Fruit fly (Drosophila melanogaster) whole organism, embryonic: ENCODE results near the gene tmod.

Source experiments
- Bgb ChIP-seq: fragments of 200-800 bp; sonication (Bioruptor generic); IDR thresholded peaks from 2 replicates; pipeline ENCODE4 v1.3.6; 2022; ENCODE audit warnings: missing biosample characterization, missing genetic modification characterization; ENCODE audit not compliant: partially characterized antibody
- Bteb2 ChIP-seq: fragments of 200-800 bp; sonication (Bioruptor generic); optimal IDR thresholded peaks from 2 replicates; lab custom pipeline; 2016; ENCODE audit warnings: missing biosample characterization, missing genetic modification characterization
- CG10321 ChIP-seq: fragments of 200-800 bp; sonication (Bioruptor generic); IDR thresholded peaks from 2 replicates; pipeline ENCODE4 v1.3.6; 2022; ENCODE audit warnings: missing biosample characterization, missing genetic modification characterization
- CG11085 ChIP-seq: fragments of 200-800 bp; sonication (Bioruptor generic); IDR thresholded peaks from 2 replicates; pipeline ENCODE4 v1.3.6; 2022; ENCODE audit warnings: missing biosample characterization, missing genetic modification characterization
- CG12299 ChIP-seq: fragments of 200-800 bp; sonication (Bioruptor generic); optimal IDR thresholded peaks from 2 replicates; lab custom pipeline; 2018; ENCODE audit warnings: missing biosample characterization, mild to moderate bottlenecking, missing genetic modification characterization
- CG1233 ChIP-seq: fragments of 200-800 bp; sonication (Bioruptor generic); optimal IDR thresholded peaks from 4 replicates; lab custom pipeline; 2018; ENCODE audit warnings: missing biosample characterization, mild to moderate bottlenecking, missing genetic modification characterization
- CG12391 ChIP-seq: fragments of 200-800 bp; sonication (Bioruptor generic); optimal IDR thresholded peaks from 3 replicates; lab custom pipeline; 2018; ENCODE audit warnings: missing biosample characterization, mild to moderate bottlenecking, missing genetic modification characterization, moderate library complexity
- CG14860 ChIP-seq: fragments of 200-800 bp; sonication (Bioruptor generic); IDR thresholded peaks from 3 replicates; pipeline ENCODE4 v1.3.6; 2022; ENCODE audit warnings: missing biosample characterization, missing genetic modification characterization; ENCODE audit not compliant: partially characterized antibody
- CG1603 ChIP-seq: fragments of 200-800 bp; sonication (Bioruptor generic); optimal IDR thresholded peaks from 2 replicates; lab custom pipeline; 2019; ENCODE audit warnings: missing biosample characterization, mild to moderate bottlenecking, missing genetic modification characterization, moderate library complexity
- CG17328 ChIP-seq: fragments of 200-800 bp; sonication (Bioruptor generic); IDR thresholded peaks from 2 replicates; pipeline ENCODE4 v1.3.6; 2022; ENCODE audit warnings: missing biosample characterization, missing genetic modification characterization
- CG17912 ChIP-seq: fragments of 200-800 bp; sonication (Bioruptor generic); optimal IDR thresholded peaks from 2 replicates; lab custom pipeline; 2018; ENCODE audit warnings: missing biosample characterization, mild to moderate bottlenecking, missing genetic modification characterization
- CG1792 ChIP-seq: fragments of 200-800 bp; sonication (Bioruptor generic); optimal IDR thresholded peaks from 2 replicates; lab custom pipeline; 2016; ENCODE audit warnings: missing biosample characterization, missing genetic modification characterization
- CG2120 ChIP-seq: fragments of 200-800 bp; sonication (Bioruptor generic); optimal IDR thresholded peaks from 3 replicates; lab custom pipeline; 2016; ENCODE audit warnings: missing biosample characterization, missing genetic modification characterization
- CG2678 ChIP-seq: fragments of 200-800 bp; sonication (Bioruptor generic); optimal IDR thresholded peaks from 3 replicates; lab custom pipeline; 2019; ENCODE audit warnings: missing biosample characterization, mild to moderate bottlenecking, missing genetic modification characterization, moderate library complexity
- CG3065 ChIP-seq: fragments of 200-800 bp; sonication (Bioruptor generic); optimal IDR thresholded peaks from 2 replicates; lab custom pipeline; 2016; ENCODE audit warnings: missing biosample characterization, missing genetic modification characterization
- CG31441 ChIP-seq: fragments of 200-800 bp; sonication (Bioruptor generic); IDR thresholded peaks from 2 replicates; pipeline ENCODE4 v1.3.6; 2022; ENCODE audit warnings: missing biosample characterization, missing genetic modification characterization
- CG33557 ChIP-seq: fragments of 200-800 bp; sonication (Bioruptor generic); optimal IDR thresholded peaks from 2 replicates; lab custom pipeline; 2019; ENCODE audit warnings: missing biosample characterization, mild to moderate bottlenecking, missing genetic modification characterization, moderate library complexity
- CG34376 ChIP-seq: fragments of 200-800 bp; sonication (Bioruptor generic); optimal IDR thresholded peaks from 2 replicates; lab custom pipeline; 2018; ENCODE audit warnings: missing biosample characterization, mild to moderate bottlenecking, missing genetic modification characterization
- CG3726 ChIP-seq: fragments of 200-800 bp; sonication (Bioruptor generic); IDR thresholded peaks from 3 replicates; pipeline ENCODE4, ENCODE4 v1.3.6; 2022; ENCODE audit warnings: missing biosample characterization, missing genetic modification characterization
- CG3847 ChIP-seq: fragments of 200-800 bp; sonication (Bioruptor generic); IDR thresholded peaks from 2 replicates; pipeline ENCODE4 v1.3.6; 2022; ENCODE audit warnings: missing biosample characterization, missing genetic modification characterization
- CG42726 ChIP-seq: fragments of 200-800 bp; sonication (Bioruptor generic); IDR thresholded peaks from 2 replicates; pipeline ENCODE4 v1.3.6; 2022; ENCODE audit warnings: missing biosample characterization, missing genetic modification characterization; ENCODE audit not compliant: partially characterized antibody
- CG4820 ChIP-seq: fragments of 200-800 bp; sonication (Bioruptor generic); optimal IDR thresholded peaks from 3 replicates; lab custom pipeline; 2016; ENCODE audit warnings: missing biosample characterization, missing genetic modification characterization
- CG5245 ChIP-seq: fragments of 200-800 bp; sonication (Bioruptor generic); optimal IDR thresholded peaks from 3 replicates; lab custom pipeline; 2016; ENCODE audit warnings: missing biosample characterization, missing genetic modification characterization
- CG7786 ChIP-seq: fragments of 200-800 bp; sonication (Bioruptor generic); optimal IDR thresholded peaks from 2 replicates; lab custom pipeline; 2016; ENCODE audit warnings: missing biosample characterization, missing genetic modification characterization
- CG8478 ChIP-seq: fragments of >200 bp; optimal IDR thresholded peaks from 2 replicates; lab custom pipeline; 2018
- CG8765 ChIP-seq: fragments of 200-800 bp; sonication (Bioruptor generic); IDR thresholded peaks from 2 replicates; pipeline ENCODE4 v1.3.6; 2022; ENCODE audit warnings: missing biosample characterization, missing genetic modification characterization
- CG9817 ChIP-seq: fragments of 200-800 bp; sonication (Bioruptor generic); optimal IDR thresholded peaks from 2 replicates; lab custom pipeline; 2018; ENCODE audit warnings: missing biosample characterization, mild to moderate bottlenecking, missing genetic modification characterization, moderate library complexity
- CoRest ChIP-seq: fragments of 200-800 bp; sonication (Bioruptor generic); optimal IDR thresholded peaks from 3 replicates; lab custom pipeline; 2018; ENCODE audit warnings: missing biosample characterization, mild to moderate bottlenecking, missing genetic modification characterization, moderate library complexity
- Dll ChIP-seq: fragments of 200-800 bp; sonication (Bioruptor generic); IDR thresholded peaks from 4 replicates; pipeline ENCODE4 v1.3.6; 2022; ENCODE audit warnings: missing biosample characterization, missing genetic modification characterization; ENCODE audit not compliant: partially characterized antibody
- HLHmδ ChIP-seq: fragments of 200-800 bp; sonication (Bioruptor generic); optimal IDR thresholded peaks from 2 replicates; lab custom pipeline; 2018; ENCODE audit warnings: missing biosample characterization, mild to moderate bottlenecking, missing genetic modification characterization, moderate library complexity
- Lpt ChIP-seq: fragments of >200 bp; optimal IDR thresholded peaks from 2 replicates; lab custom pipeline; 2018; ENCODE audit warnings: missing biosample characterization, missing genetic modification characterization
- Med ChIP-seq: fragments of 200-800 bp; sonication (Bioruptor generic); peaks from one replicate; lab custom pipeline; 2016; ENCODE audit warnings: missing biosample characterization, missing genetic modification characterization, mild to moderate bottlenecking, inconsistent platforms, moderate library complexity
- Tbp ChIP-seq: fragments of >200 bp; optimal IDR thresholded peaks from 2 replicates; lab custom pipeline; 2018; ENCODE audit warnings: missing biosample characterization, missing genetic modification characterization
- Vsx1 ChIP-seq: fragments of 200-800 bp; sonication (Bioruptor generic); optimal IDR thresholded peaks from 2 replicates; lab custom pipeline; 2017; ENCODE audit warnings: missing biosample characterization, mild to moderate bottlenecking, missing genetic modification characterization, missing genetic modification reagents
- Xbp1 ChIP-seq: fragments of 200-800 bp; sonication (Bioruptor generic); optimal IDR thresholded peaks from 3 replicates; lab custom pipeline; 2016; ENCODE audit warnings: missing biosample characterization, mild to moderate bottlenecking, missing genetic modification characterization
- cwo ChIP-seq: fragments of 200-800 bp; sonication (Bioruptor generic); optimal IDR thresholded peaks from 3 replicates; lab custom pipeline; 2017; ENCODE audit warnings: missing biosample characterization, missing genetic modification characterization, mild to moderate bottlenecking, moderate library complexity, missing genetic modification reagents
- esg ChIP-seq: fragments of 200-800 bp; sonication (Bioruptor generic); conservative IDR thresholded peaks from 2 replicates; pipeline ENCODE4 v1.3.6; 2022; ENCODE audit warnings: missing biosample characterization, missing genetic modification characterization
- eve ChIP-seq, 2 experiments: fragments of >200 bp; optimal IDR thresholded peaks; 2 replicates each; lab custom pipeline; 2017; ENCODE audit warnings: missing biosample characterization in 2 of 2, missing genetic modification characterization in 2 of 2
- eyg ChIP-seq: fragments of 200-800 bp; sonication (Bioruptor generic); optimal IDR thresholded peaks from 3 replicates; lab custom pipeline; 2016; ENCODE audit warnings: missing biosample characterization, missing genetic modification characterization
- fd102C ChIP-seq: fragments of 200-800 bp; sonication (Bioruptor generic); optimal IDR thresholded peaks from 2 replicates; lab custom pipeline; 2018; ENCODE audit warnings: missing biosample characterization, mild to moderate bottlenecking, missing genetic modification characterization, moderate library complexity
- fd96Cb ChIP-seq: fragments of 200-800 bp; sonication (Bioruptor generic); optimal IDR thresholded peaks from 2 replicates; lab custom pipeline; 2018; ENCODE audit warnings: missing biosample characterization, mild to moderate bottlenecking, missing genetic modification characterization, moderate library complexity
- lbe ChIP-seq: fragments of 200-800 bp; sonication (Bioruptor generic); optimal IDR thresholded peaks from 2 replicates; lab custom pipeline; 2016; ENCODE audit warnings: missing biosample characterization, mild to moderate bottlenecking, missing genetic modification characterization
- peb ChIP-seq: fragments of 200-800 bp; sonication (Bioruptor generic); IDR thresholded peaks from 2 replicates; pipeline ENCODE4 v1.3.6; 2022; ENCODE audit warnings: missing biosample characterization, missing genetic modification characterization
- pho ChIP-seq: fragments of 200-800 bp; sonication (Bioruptor generic); optimal IDR thresholded peaks from 2 replicates; lab custom pipeline; 2016; ENCODE audit warnings: missing biosample characterization, missing genetic modification characterization
- pum ChIP-seq: fragments of 200-800 bp; sonication (Bioruptor generic); optimal IDR thresholded peaks from 2 replicates; lab custom pipeline; 2016; ENCODE audit warnings: missing biosample characterization, missing genetic modification characterization
- sens-2 ChIP-seq: fragments of 200-800 bp; sonication (Bioruptor generic); IDR thresholded peaks from 2 replicates; pipeline ENCODE4 v1.3.6; 2022; ENCODE audit warnings: missing biosample characterization, missing genetic modification characterization
- slou ChIP-seq: fragments of 200-800 bp; sonication (Bioruptor generic); optimal IDR thresholded peaks from 3 replicates; lab custom pipeline; 2016; ENCODE audit warnings: missing biosample characterization, missing genetic modification characterization
- sqz ChIP-seq: fragments of 200-800 bp; sonication (Bioruptor generic); optimal IDR thresholded peaks from 3 replicates; lab custom pipeline; 2018; ENCODE audit warnings: missing biosample characterization, mild to moderate bottlenecking, missing genetic modification characterization
- trh ChIP-seq: fragments of 200-800 bp; sonication (Bioruptor generic); optimal IDR thresholded peaks from 2 replicates; lab custom pipeline; 2016; ENCODE audit warnings: missing biosample characterization, missing genetic modification characterization
- z ChIP-seq: fragments of 200-800 bp; sonication (Bioruptor generic); IDR thresholded peaks from 3 replicates; pipeline ENCODE4 v1.3.6; 2022; ENCODE audit warnings: missing biosample characterization, missing genetic modification characterization

tmod gene

dm6 chr3R:30601440-30602256, 69.2 kb downstream of the tmod start, which contains the start of the genes CG2246 and CG31021 (continued):
- peak; percentile 80 for TF ChIP-seq CG3847 (GFP tag; lab: Robert Waterston, UW)
- TF ChIP-seq CG2120 (GFP tag; lab: Kevin White, UChicago): peak; percentile 82
- TF ChIP-seq CG17328 (GFP tag; lab: Robert Waterston, UW): peak; percentile 51
- TF ChIP-seq CG14860 (GFP tag; lab: Robert Waterston, UW): peak; percentile 71
- TF ChIP-seq Lpt: no peak
- no peak for TF ChIP-seq fd102C (GFP tag; lab: Kevin White, UChicago)
- TF ChIP-seq CG3065 (GFP tag; lab: Kevin White, UChicago): no peak
- peak; percentile 47 for TF ChIP-seq CG2678
- TF ChIP-seq CG12299 (tag; lab: Kevin White, UChicago): peak; percentile 15
- no peak for TF ChIP-seq CG1233 (GFP tag; lab: Kevin White, UChicago)
- no peak for TF ChIP-seq CG3726
- no peak for TF ChIP-seq z (GFP tag; lab: Robert Waterston, UW)
- peak; percentile 18 for TF ChIP-seq CG34376 (GFP tag; lab: Kevin White, UChicago)
- no peak for TF ChIP-seq slou (GFP tag; lab: Kevin White, UChicago)
- TF ChIP-seq CG8765 (GFP tag; lab: Robert Waterston, UW): no peak
- TF ChIP-seq CG17912 (GFP tag; lab: Kevin White, UChicago): no peak
- no peak for TF ChIP-seq CG8478 (lab: Kevin White, UChicago)
- peak; percentile 72 for TF ChIP-seq pum (GFP tag; lab: Kevin White, UChicago)
- TF ChIP-seq CG5245 (GFP tag; lab: Kevin White, UChicago): peak; percentile 32
- TF ChIP-seq sens-2 (GFP tag; lab: Robert Waterston, UW): no peak
- peak; percentile 48; the same call in 1 of the 2 replicates for TF ChIP-seq CG31441 (GFP tag; lab: Robert Waterston, UW)
- peak; percentile 56 for TF ChIP-seq CG7786 (GFP tag; lab: Kevin White, UChicago)
- no peak for TF ChIP-seq CG10321 (GFP tag; lab: Robert Waterston, UW)
- no peak for TF ChIP-seq eyg (GFP tag; lab: Kevin White, UChicago)
- TF ChIP-seq CG4820: peak; percentile 47
- TF ChIP-seq HLHmδ (GFP tag; lab: Kevin White, UChicago): no peak
- TF ChIP-seq Dll (GFP tag; lab: Robert Waterston, UW): peak; percentile 87
- peak; percentile 67 for TF ChIP-seq Xbp1 (GFP tag; lab: Kevin White, UChicago)
- TF ChIP-seq CG33557: no peak
- TF ChIP-seq lbe: no peak
- TF ChIP-seq Med (GFP tag; lab: Kevin White, UChicago): peak; percentile 94
- TF ChIP-seq CG1603: peak; percentile 79
- TF ChIP-seq CG9817 (tag; lab: Kevin White, UChicago): peak; percentile 61
- TF ChIP-seq eve (GFP tag; optimal IDR thresholded peaks at IDR 0.05; lab: Kevin White, UChicago): peak in 1 of 2 experiments; percentile 55
- TF ChIP-seq peb (GFP tag; lab: Robert Waterston, UW): no peak
- peak; percentile 69 for TF ChIP-seq pho (GFP tag; lab: Kevin White, UChicago)
- TF ChIP-seq CG1792 (GFP tag; lab: Kevin White, UChicago): peak; percentile 25
- TF ChIP-seq CG11085 (GFP tag; lab: Robert Waterston, UW): peak; percentile 66
- TF ChIP-seq CG12391 (tag; lab: Kevin White, UChicago): peak; percentile 75
- no peak for TF ChIP-seq esg (GFP tag; lab: Robert Waterston, UW)
- peak; percentile 88 for TF ChIP-seq Bgb
- TF ChIP-seq fd96Cb: peak; percentile 24
- no peak for TF ChIP-seq Vsx1 (GFP tag; lab: Kevin White, UChicago)
- no peak for TF ChIP-seq sqz (GFP tag; lab: Kevin White, UChicago)
- TF ChIP-seq trh (GFP tag; lab: Kevin White, UChicago): peak; percentile 45
- peak; percentile 18 for TF ChIP-seq Bteb2
- peak; percentile 70 for TF ChIP-seq CoRest (tag; lab: Kevin White, UChicago)
- no peak for TF ChIP-seq cwo (GFP tag; lab: Kevin White, UChicago)
- TF ChIP-seq CG42726 (GFP tag; lab: Robert Waterston, UW): peak; percentile 93
- no peak for TF ChIP-seq Tbp
